Worm (Caenorhabditis elegans) whole organism, early embryonic: ENCODE measurements around the gene egl-20.

Experiments used
- B0310.2 ChIP-seq: sonication (generic microtip); optimal IDR thresholded peaks from 2 replicates; lab custom pipeline; 2016; ENCODE audit warnings: mild to moderate bottlenecking, missing genetic modification characterization, missing compliant biosample characterization
- ama-1 ChIP-seq: fragments of 150-350 bp; optimal IDR thresholded peaks from 2 replicates; lab custom pipeline; 2014
- flt-1 ChIP-seq: fragments of 200-800 bp; sonication (Bioruptor generic); IDR thresholded peaks from 2 replicates; pipeline ENCODE4 v1.3.6; 2022; ENCODE audit warnings: missing genetic modification characterization, missing compliant biosample characterization
- hnd-1 ChIP-seq: sonication (generic microtip); optimal IDR thresholded peaks from 2 replicates; lab custom pipeline; 2016; ENCODE audit warnings: missing genetic modification characterization, missing compliant biosample characterization
- pes-1 ChIP-seq: fragments of 200-800 bp; sonication (Bioruptor generic); IDR thresholded peaks from 2 replicates; pipeline ENCODE4 v1.3.6; 2022; ENCODE audit warnings: missing genetic modification reagents, missing genetic modification characterization, missing compliant biosample characterization
- scrt-1 ChIP-seq: fragments of 200-800 bp; sonication (Bioruptor generic); IDR thresholded peaks from 2 replicates; pipeline ENCODE4 v1.3.6; 2022; ENCODE audit warnings: missing genetic modification characterization, missing compliant biosample characterization
- sea-1 ChIP-seq: fragments of 200-800 bp; sonication (Bioruptor generic); conservative IDR thresholded peaks from 2 replicates; pipeline ENCODE4 v1.3.6; 2022; ENCODE audit warnings: missing genetic modification characterization, missing compliant biosample characterization
- tbx-11 ChIP-seq: fragments of 200-800 bp; sonication (Bioruptor generic); IDR thresholded peaks from 2 replicates; pipeline ENCODE4 v1.3.6; 2022; ENCODE audit warnings: missing genetic modification characterization, missing compliant biosample characterization
- tbx-37 ChIP-seq: fragments of 200-800 bp; sonication (Bioruptor generic); conservative IDR thresholded peaks from 2 replicates; pipeline ENCODE4 v1.3.6; 2022; ENCODE audit warnings: missing genetic modification reagents, missing genetic modification characterization, missing compliant biosample characterization
- tra-4 ChIP-seq: sonication (generic microtip); optimal IDR thresholded peaks from 2 replicates; lab custom pipeline; 2017; ENCODE audit warnings: missing genetic modification characterization, missing compliant biosample characterization

ce11 chrIV:9864778-9865177 lies 49.4 kb upstream of the egl-20 start, which contains the start of the genes K07F5.15 and K07F5.22:
- TF ChIP-seq tbx-11 (no peak), scrt-1 (GFP tag; lab: Robert Waterston, UW) (no peak), hnd-1 (no peak), flt-1 (no peak), tra-4 (no peak), pes-1 (GFP tag; lab: Robert Waterston, UW) (no peak), sea-1 (GFP tag; lab: Robert Waterston, UW) (no peak), ama-1 (lab: Kevin White, UChicago) (no peak), B0310.2 (tag; lab: Kevin White, UChicago) (no peak), tbx-37 (GFP tag; lab: Robert Waterston, UW) (no peak)
